Worm (Caenorhabditis elegans) whole organism, midembryonic: ENCODE results near the gene acox-3.
"Not testable (repeated sequence)": the region's sequence is repeated elsewhere in the genome, so short reads cannot be mapped to it uniquely, and the experiment has no call there.

Source experiments
- T22C8.4 ChIP-seq: fragments of 200-800 bp; sonication (Bioruptor generic); IDR thresholded peaks from 2 replicates; pipeline ENCODE4 v1.3.6; 2022; ENCODE audit warnings: missing genetic modification characterization, missing compliant biosample characterization
- cog-1 ChIP-seq: sonication (generic microtip); optimal IDR thresholded peaks from 2 replicates; lab custom pipeline; 2016; ENCODE audit warnings: missing genetic modification characterization, missing compliant biosample characterization
- flt-1 ChIP-seq: fragments of 200-800 bp; sonication (Bioruptor generic); IDR thresholded peaks from 2 replicates; pipeline ENCODE4 v1.3.6; 2022; ENCODE audit warnings: missing genetic modification characterization, missing compliant biosample characterization
- klf-2 ChIP-seq: fragments of 200-800 bp; sonication (Bioruptor generic); conservative IDR thresholded peaks from 2 replicates; pipeline ENCODE4 v1.3.6; 2022; ENCODE audit warnings: missing genetic modification reagents, missing genetic modification characterization, missing compliant biosample characterization
- med-1 ChIP-seq: sonication (generic microtip); optimal IDR thresholded peaks from 2 replicates; lab custom pipeline; 2017; ENCODE audit warnings: missing genetic modification characterization, mild to moderate bottlenecking, missing compliant biosample characterization, antibody characterized with exemption, missing genetic modification reagents; ENCODE audit not compliant: insufficient read depth
- ref-1 ChIP-seq: fragments of 200-800 bp; sonication (Bioruptor generic); conservative IDR thresholded peaks from 2 replicates; pipeline ENCODE4 v1.3.6; 2022; ENCODE audit warnings: missing genetic modification reagents, missing genetic modification characterization, missing compliant biosample characterization
- tab-1 ChIP-seq: fragments of 200-800 bp; sonication (Bioruptor generic); IDR thresholded peaks from 2 replicates; pipeline ENCODE4 v1.3.6; 2022; ENCODE audit warnings: missing genetic modification characterization, missing compliant biosample characterization
- ztf-23 ChIP-seq: fragments of 200-800 bp; sonication (Bioruptor generic); IDR thresholded peaks from 2 replicates; pipeline ENCODE4 v1.3.6; 2022; ENCODE audit warnings: missing genetic modification reagents, missing genetic modification characterization, missing compliant biosample characterization
- ztf-29 ChIP-seq: fragments of 200-800 bp; sonication (Bioruptor generic); IDR thresholded peaks from 2 replicates; pipeline ENCODE4 v1.3.6; 2022; ENCODE audit warnings: missing genetic modification reagents, missing genetic modification characterization, missing compliant biosample characterization

The acox-3 gene

DNA sequence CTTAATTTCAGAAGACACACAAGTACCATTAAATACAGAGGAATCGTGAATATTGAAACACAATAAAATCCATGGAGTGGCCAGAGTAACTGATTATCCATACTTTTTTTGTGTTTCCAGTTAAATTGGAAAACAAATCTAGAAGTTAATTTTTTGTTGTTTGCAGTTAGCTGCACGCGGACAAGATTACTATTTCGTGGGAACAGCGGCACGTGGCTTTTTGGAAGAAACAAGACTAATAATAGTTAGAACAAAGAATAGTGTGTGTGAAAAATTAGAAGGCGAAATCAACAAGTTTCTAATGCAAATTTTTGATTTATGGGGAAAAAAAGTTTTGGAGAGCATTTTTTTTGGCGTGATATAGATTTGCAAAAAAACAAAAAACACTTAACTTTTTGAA lies 18.2 kb upstream of the acox-3 start, which contains the start of gene srv-29:
Gene srv-29, minus strand, starts transcription at position 101 of the 400 bp plus-strand sequence.
- TF ChIP-seq ztf-23: no peak

DNA sequence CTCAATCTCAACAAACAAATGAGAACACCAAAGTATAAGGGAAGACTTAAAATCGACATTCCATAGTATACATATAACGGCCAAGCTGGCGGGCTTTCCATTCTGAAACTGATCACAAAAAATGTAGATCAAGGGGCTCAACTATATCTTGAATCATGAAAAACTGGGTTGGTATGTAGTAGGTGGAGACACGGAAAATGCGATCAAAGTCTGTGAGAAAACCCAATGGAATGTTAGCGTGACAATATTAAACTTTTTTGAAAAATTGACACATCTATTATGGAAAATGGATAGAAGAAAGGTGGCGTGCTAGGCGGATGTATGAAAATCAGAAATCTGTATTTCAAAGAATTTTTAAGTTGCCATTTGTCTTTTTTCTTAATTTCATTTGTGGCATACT lies 15.0 kb upstream of the acox-3 start, which contains the start of gene srv-28:
Gene srv-28, minus strand, starts transcription at position 101 of the 400 bp plus-strand sequence.
- TF ChIP-seq ref-1 (no peak), flt-1 (GFP tag; lab: Robert Waterston, UW) (no peak), klf-2 (no peak), T22C8.4 (GFP tag; lab: Robert Waterston, UW) (no peak), cog-1 (tag; lab: Kevin White, UChicago) (no peak), ztf-29 (GFP tag; lab: Robert Waterston, UW) (no peak), tab-1 (GFP tag; lab: Robert Waterston, UW) (no peak)

- no peak for TF ChIP-seq med-1 (GFP tag; lab: Kevin White, UChicago)
- no peak for TF ChIP-seq ztf-23
- TF ChIP-seq ztf-29 (GFP tag; lab: Robert Waterston, UW): no peak
- TF ChIP-seq cog-1 (tag; lab: Kevin White, UChicago): no peak
- TF ChIP-seq ref-1: no peak
- no peak for TF ChIP-seq klf-2
- no peak for TF ChIP-seq tab-1 (GFP tag; lab: Robert Waterston, UW)
Observed at ce11 chrIV:6259732-6260131, 11.4 kb upstream of the acox-3 start, which contains the start of gene nlp-16. TSS of gene nlp-16 (minus strand) at chrIV:6259832.

DNA sequence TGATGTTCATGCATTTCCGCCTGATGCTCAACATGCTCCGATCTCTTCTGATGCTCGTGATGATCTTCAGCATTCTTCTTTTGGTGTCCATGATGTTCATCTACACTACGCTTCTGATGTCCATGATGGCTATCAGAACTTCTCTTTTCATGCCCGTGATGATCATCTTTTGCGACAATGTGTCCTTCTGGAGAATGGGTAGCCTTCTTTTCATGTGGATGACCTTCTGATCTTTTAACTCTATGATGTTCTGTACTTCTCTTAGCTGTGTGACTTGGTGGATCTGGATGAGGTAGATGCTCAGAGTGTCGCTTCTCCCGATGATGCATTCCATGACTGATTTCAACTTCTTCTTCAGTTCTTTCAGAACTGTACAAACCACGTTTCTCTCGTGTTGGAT lies 10.7 kb upstream of the acox-3 start:
- TF ChIP-seq flt-1 (GFP tag; lab: Robert Waterston, UW): no peak

DNA sequence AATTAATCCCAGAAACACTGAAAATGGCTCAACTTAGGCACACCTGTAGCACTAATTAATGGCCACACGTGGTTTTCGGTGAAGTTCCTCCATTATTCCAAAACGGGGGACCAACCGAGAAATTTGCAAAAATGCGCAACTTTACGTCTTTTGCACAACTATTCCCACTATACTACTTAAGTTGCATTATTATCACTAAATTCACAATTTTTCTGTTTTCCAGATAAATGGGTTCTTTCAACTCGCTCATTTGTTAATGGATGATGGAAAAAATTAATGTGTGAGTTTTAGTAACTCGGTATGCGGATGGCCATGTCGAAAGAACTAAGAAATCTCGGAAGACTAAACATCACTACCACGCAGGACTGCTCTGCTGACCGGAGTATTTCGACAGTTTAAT lies 6.3 kb upstream of the acox-3 start, which contains the start of gene T13A10.64:
Gene T13A10.64, plus strand, starts transcription at position 301 of the 400 bp plus-strand sequence.
- no peak for TF ChIP-seq ref-1
- no peak for TF ChIP-seq T22C8.4 (GFP tag; lab: Robert Waterston, UW)
- no peak for TF ChIP-seq ztf-29 (GFP tag; lab: Robert Waterston, UW)
- TF ChIP-seq ztf-23: no peak
- TF ChIP-seq tab-1 (GFP tag; lab: Robert Waterston, UW): no peak
- TF ChIP-seq flt-1 (GFP tag; lab: Robert Waterston, UW): no peak
- no peak for TF ChIP-seq cog-1 (tag; lab: Kevin White, UChicago)
- no peak for TF ChIP-seq med-1 (GFP tag; lab: Kevin White, UChicago)
- TF ChIP-seq klf-2: no peak

ce11 chrIV:6253000-6253399 lies 4.7 kb upstream of the acox-3 start, which contains the start of gene T13A10.2:
TSS of gene T13A10.2 (plus strand) at chrIV:6253300.
- TF ChIP-seq ref-1; ztf-29 (GFP tag; lab: Robert Waterston, UW); ztf-23: not testable (repeated sequence)

DNA sequence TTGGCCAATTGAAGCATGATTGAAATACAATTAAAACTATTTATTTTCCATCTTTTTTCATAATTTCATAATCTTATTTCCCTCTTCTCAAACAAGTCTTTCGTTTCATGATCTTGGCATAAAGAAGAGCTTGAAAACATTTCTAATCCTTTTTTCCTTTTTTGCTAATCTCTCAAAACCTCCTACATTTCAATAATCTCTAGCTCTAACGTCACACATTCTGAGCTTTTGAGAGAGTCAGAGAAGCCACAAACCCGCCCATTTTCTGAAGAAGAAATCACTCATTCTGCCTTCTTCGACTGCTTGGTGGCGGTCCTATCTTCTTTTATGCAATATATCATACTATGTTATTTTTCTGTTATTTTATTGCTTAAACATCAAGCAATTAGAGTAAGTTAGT lies 1.3 kb upstream of the acox-3 start, which contains the start of gene F58F9.1:
Gene F58F9.1, plus strand, starts transcription at position 251 of the 400 bp plus-strand sequence.
- no peak for TF ChIP-seq ref-1
- no peak for TF ChIP-seq klf-2
- TF ChIP-seq tab-1 (GFP tag; lab: Robert Waterston, UW): no peak
- no peak for TF ChIP-seq med-1 (GFP tag; lab: Kevin White, UChicago)
- no peak for TF ChIP-seq ztf-23
- no peak for TF ChIP-seq flt-1 (GFP tag; lab: Robert Waterston, UW)
- TF ChIP-seq ztf-29 (GFP tag; lab: Robert Waterston, UW): no peak
- TF ChIP-seq cog-1 (tag; lab: Kevin White, UChicago): no peak
- TF ChIP-seq T22C8.4 (GFP tag; lab: Robert Waterston, UW): no peak

ce11 chrIV:6239993-6240392 lies 8.3 kb downstream of the acox-3 start, which contains the start of gene F58F9.9:
TSS of gene F58F9.9 (plus strand) at chrIV:6240293.
- no peak for TF ChIP-seq ztf-23
- no peak for TF ChIP-seq T22C8.4 (GFP tag; lab: Robert Waterston, UW)

ce11 chrIV:6237508-6238227 lies 10.6 kb downstream of the acox-3 start, which contains the start of the genes F58F9.6 and F58F9.8:
TSS of gene F58F9.6 (minus strand) at chrIV:6237608.
TSS of gene F58F9.8 (plus strand) at chrIV:6238177.
- TF ChIP-seq klf-2 (no peak), tab-1 (GFP tag; lab: Robert Waterston, UW) (no peak), ref-1 (no peak), ztf-29 (GFP tag; lab: Robert Waterston, UW) (no peak), flt-1 (GFP tag; lab: Robert Waterston, UW) (no peak)

- TF ChIP-seq cog-1 (tag; lab: Kevin White, UChicago) (no peak), med-1 (GFP tag; lab: Kevin White, UChicago) (no peak), flt-1 (GFP tag; lab: Robert Waterston, UW) (no peak), tab-1 (GFP tag; lab: Robert Waterston, UW) (no peak), ztf-23 (no peak), T22C8.4 (GFP tag; lab: Robert Waterston, UW) (no peak)
Observed at ce11 chrIV:6232769-6233290, 15.5 kb downstream of the acox-3 start, which contains the start of gene F58F9.3. TSS of gene F58F9.3 (plus strand) at chrIV:6233240.
